Worm (Caenorhabditis elegans) whole organism, L1 larva: ENCODE measurements around the gene W07G4.5.

Source experiments
- F16B12.6 ChIP-seq: fragments of 150-350 bp; optimal IDR thresholded peaks from 2 replicates; lab custom pipeline; 2014; ENCODE audit warnings: missing biosample characterization, missing genetic modification characterization
- Y116A8C.19 ChIP-seq: sonication (generic microtip); optimal IDR thresholded peaks from 2 replicates; lab custom pipeline; 2016; ENCODE audit warnings: missing compliant biosample characterization, missing genetic modification characterization, borderline replicate concordance
- aha-1 ChIP-seq: fragments of 150-350 bp; optimal IDR thresholded peaks from 2 replicates; lab custom pipeline; 2014; ENCODE audit warnings: missing biosample characterization, missing genetic modification characterization
- aly-2 ChIP-seq: fragments of 150-350 bp; optimal IDR thresholded peaks from 2 replicates; lab custom pipeline; 2014; ENCODE audit warnings: missing biosample characterization, missing genetic modification characterization
- ceh-8 ChIP-seq: fragments of 200-800 bp; sonication (Bioruptor generic); optimal IDR thresholded peaks from 2 replicates; lab custom pipeline; 2018; ENCODE audit warnings: mild to moderate bottlenecking, missing genetic modification characterization, moderate library complexity, missing compliant biosample characterization
- ceh-82 ChIP-seq, 3 experiments: fragments of 150-350 bp in 1 of 3; sonication (generic microtip) in 2 of 3; optimal IDR thresholded peaks; 2 replicates each; lab custom pipeline; 2014 to 2017; ENCODE audit warnings: missing biosample characterization in 3 of 3, missing genetic modification characterization in 3 of 3
- ceh-88 ChIP-seq: fragments of 200-800 bp; sonication (Bioruptor generic); IDR thresholded peaks from 2 replicates; pipeline ENCODE4 v1.3.6; 2022; ENCODE audit warnings: missing genetic modification characterization, missing compliant biosample characterization
- dsc-1 ChIP-seq: sonication (generic microtip); optimal IDR thresholded peaks from 2 replicates; lab custom pipeline; 2016; ENCODE audit warnings: mild to moderate bottlenecking, missing genetic modification characterization, missing compliant biosample characterization
- efl-1 ChIP-seq, 4 experiments: fragments of 150-350 bp; optimal IDR thresholded peaks in 3 of 4; peaks in 1 of 4; 1 replicate in 1 of 4; 2 replicates in 3 of 4; lab custom pipeline; 2014; ENCODE audit warnings: missing biosample characterization in 2 of 4, missing genetic modification characterization in 2 of 4, missing genetic modification reagents in 2 of 4
- elt-2 ChIP-seq: sonication (generic microtip); optimal IDR thresholded peaks from 2 replicates; lab custom pipeline; 2016; ENCODE audit warnings: missing genetic modification characterization, mild to moderate bottlenecking, inconsistent platforms, missing compliant biosample characterization, missing genetic modification reagents
- fos-1 ChIP-seq: fragments of 150-350 bp; optimal IDR thresholded peaks from 2 replicates; lab custom pipeline; 2014; ENCODE audit warnings: missing biosample characterization, missing genetic modification characterization
- hlh-17 ChIP-seq: fragments of 200-800 bp; sonication (Bioruptor generic); optimal IDR thresholded peaks from 2 replicates; lab custom pipeline; 2018; ENCODE audit warnings: missing genetic modification characterization, mild to moderate bottlenecking, missing compliant biosample characterization, moderate library complexity, borderline replicate concordance
- hlh-4 ChIP-seq: sonication (generic microtip); optimal IDR thresholded peaks from 2 replicates; lab custom pipeline; 2016; ENCODE audit warnings: mild to moderate bottlenecking, missing genetic modification characterization, missing compliant biosample characterization
- hpl-2 ChIP-seq: fragments of 150-350 bp; optimal IDR thresholded peaks from 2 replicates; lab custom pipeline; 2014; ENCODE audit warnings: missing biosample characterization, missing genetic modification reagents, missing genetic modification characterization
- lin-14 ChIP-seq: fragments of 200-800 bp; sonication (Bioruptor generic); optimal IDR thresholded peaks from 2 replicates; lab custom pipeline; 2018; ENCODE audit warnings: mild to moderate bottlenecking, missing genetic modification characterization, moderate library complexity, missing compliant biosample characterization
- lin-35 ChIP-seq, 2 experiments: fragments of 150-350 bp; optimal IDR thresholded peaks; 2 replicates each; lab custom pipeline; 2014; ENCODE audit warnings: missing biosample characterization in 2 of 2, missing genetic modification characterization in 2 of 2, missing genetic modification reagents in 2 of 2
- lin-39 ChIP-seq: fragments of 150-350 bp; optimal IDR thresholded peaks from 2 replicates; lab custom pipeline; 2014; ENCODE audit warnings: missing biosample characterization, missing genetic modification reagents, missing genetic modification characterization
- lsy-2 ChIP-seq, 2 experiments: fragments of 150-350 bp; optimal IDR thresholded peaks; 2 replicates each; lab custom pipeline; 2014; ENCODE audit warnings: missing biosample characterization in 2 of 2, missing genetic modification characterization in 2 of 2
- mab-9 ChIP-seq: fragments of 200-800 bp; sonication (Bioruptor generic); IDR thresholded peaks from 2 replicates; pipeline ENCODE4 v1.3.6; 2022; ENCODE audit warnings: missing genetic modification reagents, missing genetic modification characterization, missing compliant biosample characterization
- nhr-12 ChIP-seq: sonication (generic microtip); optimal IDR thresholded peaks from 2 replicates; lab custom pipeline; 2017; ENCODE audit warnings: missing biosample characterization, missing genetic modification characterization
- nhr-19 ChIP-seq: fragments of 200-800 bp; sonication (Bioruptor generic); conservative IDR thresholded peaks from 2 replicates; pipeline ENCODE4 v1.3.6; 2022; ENCODE audit warnings: missing genetic modification characterization, missing compliant biosample characterization
- nhr-20 ChIP-seq: sonication (generic microtip); optimal IDR thresholded peaks from 2 replicates; lab custom pipeline; 2016; ENCODE audit warnings: mild to moderate bottlenecking, missing genetic modification characterization, missing compliant biosample characterization
- nhr-237 ChIP-seq: fragments of 150-350 bp; optimal IDR thresholded peaks from 2 replicates; lab custom pipeline; 2014; ENCODE audit warnings: missing biosample characterization, missing genetic modification characterization
- nhr-71 ChIP-seq: sonication (generic microtip); optimal IDR thresholded peaks from 2 replicates; lab custom pipeline; 2016; ENCODE audit warnings: mild to moderate bottlenecking, missing genetic modification characterization, moderate library complexity, missing compliant biosample characterization
- nhr-84 ChIP-seq: sonication (generic microtip); optimal IDR thresholded peaks from 2 replicates; lab custom pipeline; 2017; ENCODE audit warnings: missing biosample characterization, missing genetic modification characterization
- nhr-85 ChIP-seq: sonication (generic microtip); peaks from one replicate; lab custom pipeline; 2016; ENCODE audit warnings: missing genetic modification characterization, inconsistent platforms, missing compliant biosample characterization
- nhr-90 ChIP-seq: sonication (generic microtip); optimal IDR thresholded peaks from 2 replicates; lab custom pipeline; 2016; ENCODE audit warnings: mild to moderate bottlenecking, missing genetic modification characterization, missing compliant biosample characterization; ENCODE audit not compliant: poor library complexity
- pag-3 ChIP-seq: sonication (generic microtip); optimal IDR thresholded peaks from 2 replicates; lab custom pipeline; 2017; ENCODE audit warnings: missing genetic modification characterization, mild to moderate bottlenecking, missing compliant biosample characterization, antibody characterized with exemption, borderline replicate concordance; ENCODE audit not compliant: insufficient read depth
- pax-3 ChIP-seq: fragments of 200-800 bp; sonication (Bioruptor generic); optimal IDR thresholded peaks from 2 replicates; lab custom pipeline; 2018; ENCODE audit warnings: mild to moderate bottlenecking, missing genetic modification characterization, moderate library complexity, missing compliant biosample characterization
- rnt-1 ChIP-seq: sonication (generic microtip); optimal IDR thresholded peaks from 2 replicates; lab custom pipeline; 2016; ENCODE audit warnings: mild to moderate bottlenecking, missing genetic modification characterization, moderate library complexity, missing compliant biosample characterization
- skn-1 ChIP-seq: fragments of 150-350 bp; optimal IDR thresholded peaks from 2 replicates; lab custom pipeline; 2014; ENCODE audit warnings: missing biosample characterization, missing genetic modification characterization
- snu-23 ChIP-seq: sonication (generic microtip); optimal IDR thresholded peaks from 2 replicates; lab custom pipeline; 2016; ENCODE audit warnings: missing genetic modification characterization, missing compliant biosample characterization
- sptf-1 ChIP-seq: fragments of 150-350 bp; optimal IDR thresholded peaks from 2 replicates; lab custom pipeline; 2014; ENCODE audit warnings: missing biosample characterization, missing genetic modification characterization
- sup-37 ChIP-seq: fragments of 200-800 bp; sonication (Bioruptor generic); optimal IDR thresholded peaks from 2 replicates; lab custom pipeline; 2018; ENCODE audit warnings: mild to moderate bottlenecking, missing genetic modification characterization, missing compliant biosample characterization
- unc-86 ChIP-seq: sonication (generic microtip); optimal IDR thresholded peaks from 2 replicates; lab custom pipeline; 2016; ENCODE audit warnings: missing genetic modification characterization, missing compliant biosample characterization
- vab-15 ChIP-seq: sonication (generic microtip); optimal IDR thresholded peaks from 2 replicates; lab custom pipeline; 2017; ENCODE audit warnings: missing genotype, mild to moderate bottlenecking, missing genetic modification characterization, missing compliant biosample characterization
- zag-1 ChIP-seq: fragments of 150-350 bp; optimal IDR thresholded peaks from 2 replicates; lab custom pipeline; 2014; ENCODE audit warnings: missing biosample characterization, missing genetic modification characterization
- ztf-4 ChIP-seq: fragments of 150-350 bp; optimal IDR thresholded peaks from 2 replicates; lab custom pipeline; 2014; ENCODE audit warnings: missing biosample characterization, missing genetic modification characterization

The W07G4.5 gene

DNA sequence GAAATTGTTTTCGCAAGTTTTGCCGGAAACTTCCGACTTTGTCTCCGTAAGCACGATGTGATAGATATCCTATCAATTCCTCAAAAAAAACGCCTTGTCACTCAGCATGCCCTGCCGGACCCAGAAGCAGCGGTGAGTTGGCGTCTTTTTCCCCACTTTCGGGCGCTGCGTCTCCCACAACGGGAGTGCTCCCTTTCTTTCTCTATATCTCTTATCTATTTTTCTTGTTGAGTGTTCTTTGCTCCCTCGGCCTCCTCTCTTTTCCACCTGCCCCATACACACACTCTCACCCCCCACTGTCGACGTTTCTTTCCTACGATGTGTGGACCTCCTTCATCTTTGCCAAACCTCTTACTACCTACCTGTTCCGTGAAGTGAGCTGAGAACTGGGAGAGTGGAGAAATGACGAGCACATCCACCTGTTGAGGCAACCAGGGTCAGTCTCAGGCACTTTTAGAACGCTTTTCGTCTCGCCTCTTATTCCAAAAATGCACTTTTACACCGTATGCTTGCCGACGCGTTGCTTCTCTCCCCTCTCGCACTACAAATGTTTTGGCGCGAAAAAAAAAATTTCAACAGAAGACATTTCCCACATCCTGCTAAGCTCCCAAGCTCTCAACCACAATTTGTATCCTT lies 38.3 kb downstream of the W07G4.5 start (continued):
- TF ChIP-seq nhr-85 (tag; lab: Kevin White, UChicago), result peak; percentile 85
- TF ChIP-seq sptf-1 (tag; lab: Kevin White, UChicago), result no peak
- TF ChIP-seq ztf-4 (tag; lab: Kevin White, UChicago), result peak; percentile 61
- TF ChIP-seq Y116A8C.19 (tag; lab: Kevin White, UChicago), result no peak
- TF ChIP-seq ceh-8 (GFP tag; lab: Kevin White, UChicago), result no peak

DNA sequence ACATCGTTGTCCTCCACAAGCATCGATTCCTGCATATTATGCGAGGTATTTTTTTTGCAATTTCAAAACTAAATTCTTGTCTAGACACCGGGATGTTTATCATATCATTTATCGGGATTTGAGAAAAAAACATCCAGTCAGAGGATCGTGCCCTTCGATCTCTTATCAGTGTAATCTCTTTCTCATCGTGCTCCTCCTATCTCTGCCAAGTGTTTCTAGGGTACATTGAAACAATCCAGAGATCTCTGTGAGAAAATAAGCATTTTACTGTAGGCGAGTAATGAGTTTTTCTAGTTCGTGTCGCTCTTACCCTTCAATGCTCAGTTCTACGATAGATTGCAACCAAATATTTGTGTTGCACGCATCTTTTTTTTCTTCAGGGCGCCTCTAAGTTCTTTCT lies 40.7 kb downstream of the W07G4.5 start:
- no peak for TF ChIP-seq nhr-237
- peak; percentile 1 for TF ChIP-seq dsc-1
- no peak for TF ChIP-seq hlh-4 (tag; lab: Kevin White, UChicago)
- no peak for TF ChIP-seq ceh-82 (tag; optimal IDR thresholded peaks at IDR 0.05; lab: Kevin White, UChicago)
- TF ChIP-seq snu-23 (GFP tag; lab: Kevin White, UChicago), result peak; percentile 7
- TF ChIP-seq hpl-2 (GFP tag; lab: Kevin White, UChicago), result no peak
- no peak for TF ChIP-seq ceh-88
- no peak for TF ChIP-seq nhr-90 (tag; lab: Kevin White, UChicago)
- TF ChIP-seq nhr-85 (tag; lab: Kevin White, UChicago), result peak; percentile 64
- TF ChIP-seq, all 84 proteins: peak for 3

DNA sequence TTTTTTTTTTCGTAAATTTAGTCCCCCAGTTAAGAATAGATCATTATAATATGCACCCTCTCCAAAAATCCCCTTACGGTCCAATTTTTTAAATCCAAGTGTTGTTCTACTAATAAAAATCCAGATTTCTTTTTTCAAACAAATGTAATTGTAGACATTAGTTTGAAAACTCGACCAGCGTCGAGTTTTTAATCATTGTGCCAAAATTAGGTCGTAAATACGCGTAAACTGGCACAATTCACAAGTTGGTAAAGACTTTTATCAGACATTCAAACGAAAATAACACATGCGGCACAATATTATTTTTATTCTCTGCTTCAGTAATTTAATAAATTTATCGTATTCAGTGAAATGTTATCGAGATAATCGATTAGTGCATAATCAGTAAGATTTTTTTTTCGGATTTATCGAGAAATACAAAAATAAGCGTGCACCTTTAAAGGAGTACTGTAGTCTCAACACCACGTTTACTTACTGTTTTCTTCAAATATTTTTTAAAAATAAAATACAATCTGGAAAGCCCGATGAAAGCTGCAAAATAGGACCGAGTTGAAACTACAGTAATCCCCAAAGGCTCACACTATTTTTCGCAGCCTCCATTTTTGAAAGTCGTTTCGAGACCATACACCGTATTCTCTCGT lies 42.5 kb downstream of the W07G4.5 start, which contains the start of gene C34B4.4:
Gene C34B4.4, plus strand, starts transcription at position 276 of the 641 bp plus-strand sequence.
- TF ChIP-seq unc-86 (tag; lab: Kevin White, UChicago) (no peak), mab-9 (0 out of 2 replicates have a peak, but pooled peaks have one; percentile 33), dsc-1 (no peak), rnt-1 (no peak), zag-1 (tag; lab: Kevin White, UChicago) (no peak), aly-2 (peak; percentile 54), nhr-71 (peak; percentile 32), nhr-84 (tag; lab: Kevin White, UChicago) (no peak), nhr-19 (GFP tag; lab: Robert Waterston, UW) (peak; percentile 19; the same call in 1 of the 2 replicates), lin-14 (GFP tag; lab: Kevin White, UChicago) (peak; percentile 8), nhr-85 (tag; lab: Kevin White, UChicago) (peak; percentile 49), elt-2 (tag; lab: Kevin White, UChicago) (peak; percentile 9), lin-39 (tag; lab: Kevin White, UChicago) (no peak), sptf-1 (tag; lab: Kevin White, UChicago) (no peak), nhr-20 (tag; lab: Kevin White, UChicago) (no peak), ceh-88 (no peak), efl-1 (optimal IDR thresholded peaks at IDR 0.05; lab: Kevin White, UChicago) (no peak), efl-1 (GFP tag; optimal IDR thresholded peaks at IDR 0.05 in 1 of 2; lab: Kevin White, UChicago) (peak in 1 of 2 experiments; percentile 16), hlh-17 (GFP tag; lab: Kevin White, UChicago) (no peak), ceh-82 (tag; optimal IDR thresholded peaks at IDR 0.05; lab: Kevin White, UChicago) (no peak), skn-1 (no peak), aha-1 (tag; lab: Kevin White, UChicago) (no peak), nhr-12 (tag; lab: Kevin White, UChicago) (no peak), F16B12.6 (tag; lab: Kevin White, UChicago) (no peak), sup-37 (GFP tag; lab: Kevin White, UChicago) (no peak), pag-3 (tag; lab: Kevin White, UChicago) (no peak), lin-35 (GFP tag; optimal IDR thresholded peaks at IDR 0.05; lab: Kevin White, UChicago) (no peak), vab-15 (no peak), fos-1 (tag; lab: Kevin White, UChicago) (no peak), snu-23 (GFP tag; lab: Kevin White, UChicago) (peak; percentile 0), nhr-90 (tag; lab: Kevin White, UChicago) (peak; percentile 29), pax-3 (peak; percentile 18), lsy-2 (tag; optimal IDR thresholded peaks at IDR 0.05; lab: Kevin White, UChicago) (no peak)
- TF ChIP-seq, all 84 proteins: peak for 11
